Fruit fly (Drosophila melanogaster) whole organism, prepupa: ENCODE results near the gene CG33700.

ENCODE experiments used
- CG1621 ChIP-seq: fragments of 200-800 bp; sonication (Bioruptor generic); optimal IDR thresholded peaks from 3 replicates; lab custom pipeline; 2018; ENCODE audit warnings: missing biosample characterization, mild to moderate bottlenecking, missing genetic modification characterization
- CG3919 ChIP-seq: fragments of 200-800 bp; sonication (Bioruptor generic); optimal IDR thresholded peaks from 3 replicates; lab custom pipeline; 2016; ENCODE audit warnings: missing biosample characterization, missing genetic modification characterization
- CG4318 ChIP-seq: fragments of 200-800 bp; sonication (Bioruptor generic); optimal IDR thresholded peaks from 3 replicates; lab custom pipeline; 2017; ENCODE audit warnings: missing biosample characterization, mild to moderate bottlenecking, missing genetic modification characterization
- CG6276 ChIP-seq: fragments of 200-800 bp; sonication (Bioruptor generic); optimal IDR thresholded peaks from 2 replicates; lab custom pipeline; 2017; ENCODE audit warnings: missing biosample characterization, mild to moderate bottlenecking, missing genetic modification characterization
- CG6854 ChIP-seq: fragments of 200-800 bp; sonication (Bioruptor generic); optimal IDR thresholded peaks from 2 replicates; lab custom pipeline; 2017; ENCODE audit warnings: missing biosample characterization, mild to moderate bottlenecking, missing genetic modification characterization
- CG7368 ChIP-seq: fragments of 200-800 bp; sonication (Bioruptor generic); optimal IDR thresholded peaks from 3 replicates; lab custom pipeline; 2016; ENCODE audit warnings: missing biosample characterization, missing genetic modification characterization
- CG8119 ChIP-seq: fragments of 200-800 bp; sonication (Bioruptor generic); IDR thresholded peaks from 3 replicates; pipeline ENCODE4 v1.3.6; 2022; ENCODE audit warnings: missing biosample characterization, missing genetic modification characterization
- CG8319 ChIP-seq: fragments of 200-800 bp; sonication (Bioruptor generic); optimal IDR thresholded peaks from 3 replicates; lab custom pipeline; 2016; ENCODE audit warnings: missing biosample characterization, missing genetic modification characterization
- Eip78C ChIP-seq: fragments of 200-800 bp; sonication (Bioruptor generic); peaks from one replicate; lab custom pipeline; 2016; ENCODE audit warnings: missing biosample characterization, missing genetic modification characterization
- Ets96B ChIP-seq: fragments of 200-800 bp; optimal IDR thresholded peaks from 2 replicates; lab custom pipeline; 2019; ENCODE audit warnings: missing biosample characterization, mild to moderate bottlenecking, missing genetic modification characterization, moderate library complexity
- Hr38 ChIP-seq: sonication (Bioruptor generic); optimal IDR thresholded peaks from 2 replicates; lab custom pipeline; 2016; ENCODE audit warnings: missing biosample characterization, missing genetic modification characterization
- Hr4 ChIP-seq: fragments of 200-800 bp; sonication (Bioruptor generic); optimal IDR thresholded peaks from 3 replicates; lab custom pipeline; 2016; ENCODE audit warnings: missing biosample characterization, missing genetic modification characterization
- Met ChIP-seq: fragments of 200-800 bp; sonication (Bioruptor generic); optimal IDR thresholded peaks from 3 replicates; lab custom pipeline; 2016; ENCODE audit warnings: missing biosample characterization, missing genetic modification characterization
- Smox ChIP-seq: fragments of 200-800 bp; sonication (Bioruptor generic); optimal IDR thresholded peaks from 3 replicates; lab custom pipeline; 2016; ENCODE audit warnings: missing biosample characterization, missing genetic modification characterization
- achi ChIP-seq: fragments of 200-800 bp; sonication (Bioruptor generic); optimal IDR thresholded peaks from 3 replicates; lab custom pipeline; 2016; ENCODE audit warnings: missing biosample characterization, missing genetic modification characterization
- acj6 ChIP-seq: fragments of 200-800 bp; sonication (Bioruptor generic); optimal IDR thresholded peaks from 3 replicates; lab custom pipeline; 2016; ENCODE audit warnings: missing biosample characterization, missing genetic modification characterization
- cyc ChIP-seq: fragments of 200-800 bp; sonication (Bioruptor generic); optimal IDR thresholded peaks from 3 replicates; lab custom pipeline; 2016; ENCODE audit warnings: missing biosample characterization, missing genetic modification characterization
- dac ChIP-seq: fragments of 200-800 bp; sonication (Bioruptor generic); optimal IDR thresholded peaks from 2 replicates; lab custom pipeline; 2017; ENCODE audit warnings: missing biosample characterization, mild to moderate bottlenecking, missing genetic modification characterization
- dsx ChIP-seq: fragments of 200-800 bp; optimal IDR thresholded peaks from 3 replicates; lab custom pipeline; 2019; ENCODE audit warnings: missing biosample characterization, mild to moderate bottlenecking, missing genetic modification characterization, moderate library complexity; ENCODE audit not compliant: poor library complexity, severe bottlenecking
- esn ChIP-seq: fragments of 200-800 bp; sonication (Bioruptor generic); optimal IDR thresholded peaks from 2 replicates; lab custom pipeline; 2016; ENCODE audit warnings: missing biosample characterization, mild to moderate bottlenecking, missing genetic modification characterization, moderate library complexity
- fd59A ChIP-seq: fragments of 200-800 bp; sonication (Bioruptor generic); optimal IDR thresholded peaks from 2 replicates; lab custom pipeline; 2017; ENCODE audit warnings: missing biosample characterization, mild to moderate bottlenecking, missing genetic modification characterization, missing genetic modification reagents
- fkh ChIP-seq: fragments of 200-800 bp; sonication (Bioruptor generic); optimal IDR thresholded peaks from 3 replicates; lab custom pipeline; 2017; ENCODE audit warnings: missing biosample characterization, mild to moderate bottlenecking, missing genetic modification characterization, moderate library complexity
- net ChIP-seq: fragments of 200-800 bp; sonication (Bioruptor generic); optimal IDR thresholded peaks from 3 replicates; lab custom pipeline; 2016; ENCODE audit warnings: missing biosample characterization, missing genetic modification characterization
- pdm3 ChIP-seq: fragments of 200-800 bp; sonication (Bioruptor generic); optimal IDR thresholded peaks from 3 replicates; lab custom pipeline; 2016; ENCODE audit warnings: missing biosample characterization, missing genetic modification characterization
- salr ChIP-seq, 2 experiments: fragments of 200-800 bp; sonication (Bioruptor generic); optimal IDR thresholded peaks; 3 replicates each; lab custom pipeline; 2016 to 2018; ENCODE audit warnings: missing biosample characterization in 2 of 2, missing genetic modification characterization in 2 of 2, mild to moderate bottlenecking in 1 of 2
- svp ChIP-seq: fragments of 200-800 bp; sonication (Bioruptor generic); peaks from one replicate; lab custom pipeline; 2016; ENCODE audit warnings: missing biosample characterization, missing genetic modification characterization
- topi ChIP-seq: fragments of 200-800 bp; sonication (Bioruptor generic); optimal IDR thresholded peaks from 3 replicates; lab custom pipeline; 2016; ENCODE audit warnings: missing biosample characterization, missing genetic modification characterization
- vri ChIP-seq: fragments of 200-800 bp; sonication (Bioruptor generic); optimal IDR thresholded peaks from 3 replicates; lab custom pipeline; 2016; ENCODE audit warnings: missing biosample characterization, mild to moderate bottlenecking, missing genetic modification characterization

The CG33700 gene

dm6 chr3L:9502856-9503255 is 22.5 kb downstream of the CG33700 start:
- TF ChIP-seq vri (GFP tag; lab: Kevin White, UChicago) (peak; percentile 39), cyc (GFP tag; lab: Kevin White, UChicago) (no peak), achi (GFP tag; lab: Kevin White, UChicago) (no peak), fd59A (GFP tag; lab: Kevin White, UChicago) (no peak), dac (GFP tag; lab: Kevin White, UChicago) (no peak), CG8119 (GFP tag; lab: Robert Waterston, UW) (no peak)

dm6 chr3L:9502294-9502693 is 23.1 kb downstream of the CG33700 start:
- TF ChIP-seq dsx (GFP tag; lab: Kevin White, UChicago) (no peak), fkh (GFP tag; lab: Kevin White, UChicago) (peak; percentile 39)

- TF ChIP-seq CG7368 (GFP tag; lab: Kevin White, UChicago), result no peak
- no peak for TF ChIP-seq CG3919 (GFP tag; lab: Kevin White, UChicago)
- peak; percentile 23 for TF ChIP-seq Eip78C (GFP tag; lab: Kevin White, UChicago)
- TF ChIP-seq pdm3, result no peak
- TF ChIP-seq Met (GFP tag; lab: Kevin White, UChicago), result no peak
- TF ChIP-seq Smox (GFP tag; lab: Kevin White, UChicago), result no peak
- no peak for TF ChIP-seq CG6276
Measured at dm6 chr3L:9501298-9501697, 24.0 kb downstream of the CG33700 start.

dm6 chr3L:9499919-9500807 is 25.2 kb downstream of the CG33700 start:
- peak; percentile 82 for TF ChIP-seq svp (GFP tag; lab: Kevin White, UChicago)
- TF ChIP-seq vri (GFP tag; lab: Kevin White, UChicago), result peak; percentile 13
- no peak for TF ChIP-seq acj6 (GFP tag; lab: Kevin White, UChicago)
- TF ChIP-seq CG1621 (tag; lab: Kevin White, UChicago), result no peak
- TF ChIP-seq topi (GFP tag; lab: Kevin White, UChicago), result no peak

dm6 chr3L:9497981-9498619 is 27.2 kb downstream of the CG33700 start:
- no peak for TF ChIP-seq CG7368 (GFP tag; lab: Kevin White, UChicago)
- TF ChIP-seq dsx (GFP tag; lab: Kevin White, UChicago), result no peak
- TF ChIP-seq svp (GFP tag; lab: Kevin White, UChicago), result peak; percentile 90
- no peak for TF ChIP-seq CG4318 (GFP tag; lab: Kevin White, UChicago)
- no peak for TF ChIP-seq vri (GFP tag; lab: Kevin White, UChicago)
- TF ChIP-seq salr (GFP tag; optimal IDR thresholded peaks at IDR 0.05; lab: Kevin White, UChicago), result no peak

- TF ChIP-seq esn (GFP tag; lab: Kevin White, UChicago), result no peak
- TF ChIP-seq fd59A (GFP tag; lab: Kevin White, UChicago), result no peak
- no peak for TF ChIP-seq CG7368 (GFP tag; lab: Kevin White, UChicago)
- TF ChIP-seq Smox (GFP tag; lab: Kevin White, UChicago), result no peak
- no peak for TF ChIP-seq net (GFP tag; lab: Kevin White, UChicago)
- no peak for TF ChIP-seq Hr4 (GFP tag; lab: Kevin White, UChicago)
- TF ChIP-seq svp (GFP tag; lab: Kevin White, UChicago), result no peak
- no peak for TF ChIP-seq Ets96B (tag; lab: Kevin White, UChicago)
Measured at dm6 chr3L:9497249-9497648, 28.1 kb downstream of the CG33700 start.

dm6 chr3L:9492115-9492514 is 33.2 kb downstream of the CG33700 start, which contains the start of gene CG32037:
Gene CG32037 (minus strand): TSS chr3L:9492215.
- no peak for TF ChIP-seq CG8319 (GFP tag; lab: Kevin White, UChicago)
- no peak for TF ChIP-seq CG6854 (GFP tag; lab: Kevin White, UChicago)
- TF ChIP-seq Hr38 (GFP tag; lab: Kevin White, UChicago), result no peak
- TF ChIP-seq CG4318 (GFP tag; lab: Kevin White, UChicago), result no peak
- TF ChIP-seq Smox (GFP tag; lab: Kevin White, UChicago), result no peak
- no peak for TF ChIP-seq fd59A (GFP tag; lab: Kevin White, UChicago)
- TF ChIP-seq Ets96B (tag; lab: Kevin White, UChicago), result no peak
